Worm (Caenorhabditis elegans): ENCODE results near the gene F47E1.20.

The F47E1.20 gene

ce11 chrX:9069070-9069469, 20.3 kb downstream of the F47E1.20 start:
- TF ChIP-seq unc-62 (GFP tag; optimal IDR thresholded peaks at IDR 0.05): peak; percentile 17
- TF ChIP-seq elt-1 (tag; optimal IDR thresholded peaks at IDR 0.05; ENCODE audit: borderline replicate concordance, insufficient read depth): no peak
- peak; percentile 83 for TF ChIP-seq hlh-1 (tag; optimal IDR thresholded peaks at IDR 0.05)

ce11 chrX:9074497-9074896, 25.7 kb downstream of the F47E1.20 start:
- TF ChIP-seq drap-1 (GFP tag; optimal IDR thresholded peaks at IDR 0.05): no peak
- no peak for TF ChIP-seq M03D4.4 (tag; optimal IDR thresholded peaks at IDR 0.05)
- no peak for TF ChIP-seq ztf-11 (tag; optimal IDR thresholded peaks at IDR 0.05)
- no peak for TF ChIP-seq elt-3 (tag; optimal IDR thresholded peaks at IDR 0.05)
- TF ChIP-seq ham-2 (GFP tag; optimal IDR thresholded peaks at IDR 0.05): no peak
- no peak for TF ChIP-seq lin-32 (GFP tag; optimal IDR thresholded peaks at IDR 0.05)
- TF ChIP-seq unc-120 (tag; optimal IDR thresholded peaks at IDR 0.05; ENCODE audit: poor library complexity, severe bottlenecking): no peak
- no peak for TF ChIP-seq sem-2 (GFP tag; optimal IDR thresholded peaks at IDR 0.05)
- TF ChIP-seq nhr-12 (tag; optimal IDR thresholded peaks at IDR 0.05): no peak
- TF ChIP-seq blmp-1 (tag; optimal IDR thresholded peaks at IDR 0.05): no peak
- TF ChIP-seq ces-1 (GFP tag; optimal IDR thresholded peaks at IDR 0.05): no peak
- no peak for TF ChIP-seq nhr-28 (tag; optimal IDR thresholded peaks at IDR 0.05)

DNA sequence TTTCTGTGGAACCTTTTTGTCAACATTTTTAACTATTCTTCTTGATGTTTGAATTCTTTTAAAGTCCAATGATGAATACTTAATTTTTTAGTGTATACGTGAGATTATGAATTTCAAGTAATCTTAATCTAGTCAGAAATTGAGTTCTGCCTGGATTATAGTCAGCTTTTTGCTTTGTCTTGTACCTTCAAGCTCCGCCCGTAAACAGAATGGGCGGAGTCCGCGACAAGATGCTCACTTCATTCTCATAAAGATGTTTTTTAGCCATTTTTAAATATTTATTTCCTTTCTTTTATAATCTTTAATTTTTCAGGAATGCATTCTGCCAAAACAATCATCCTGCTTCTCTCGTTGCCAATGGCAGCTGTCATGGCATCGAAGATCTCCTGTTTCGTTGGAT, 28.1 kb downstream of the F47E1.20 start, which contains the start of gene F47E1.1:
TSS of gene F47E1.1 (plus strand) at position 301 of the 400 bp plus-strand sequence.
- TF ChIP-seq sem-2 (GFP tag; optimal IDR thresholded peaks at IDR 0.05): no peak
- no peak for TF ChIP-seq nhr-28 (tag; optimal IDR thresholded peaks at IDR 0.05)
- TF ChIP-seq ham-2 (GFP tag; optimal IDR thresholded peaks at IDR 0.05): no peak
- TF ChIP-seq lin-32 (GFP tag; optimal IDR thresholded peaks at IDR 0.05): no peak
- no peak for TF ChIP-seq drap-1 (GFP tag; optimal IDR thresholded peaks at IDR 0.05)
- TF ChIP-seq zip-8 (tag; optimal IDR thresholded peaks at IDR 0.05): no peak
- TF ChIP-seq pha-4 (tag; optimal IDR thresholded peaks at IDR 0.05): no peak
- no peak for TF ChIP-seq bed-3 (GFP tag; optimal IDR thresholded peaks at IDR 0.05)
- no peak for TF ChIP-seq nhr-237 (tag; optimal IDR thresholded peaks at IDR 0.05)
- TF ChIP-seq snpc-4 (tag; optimal IDR thresholded peaks at IDR 0.05): no peak
- no peak for TF ChIP-seq nhr-12 (tag; optimal IDR thresholded peaks at IDR 0.05)
- TF ChIP-seq elt-3 (tag; optimal IDR thresholded peaks at IDR 0.05): no peak
- no peak for TF ChIP-seq unc-62 (GFP tag; optimal IDR thresholded peaks at IDR 0.05)
- no peak for TF ChIP-seq ceh-83 (GFP tag; optimal IDR thresholded peaks at IDR 0.05)
- no peak for TF ChIP-seq unc-39 (tag; optimal IDR thresholded peaks at IDR 0.05)
- no peak for TF ChIP-seq sptf-1 (tag; optimal IDR thresholded peaks at IDR 0.05)
- TF ChIP-seq ztf-11 (tag; optimal IDR thresholded peaks at IDR 0.05): no peak
- no peak for TF ChIP-seq blmp-1 (tag; optimal IDR thresholded peaks at IDR 0.05)
- TF ChIP-seq lin-13 (tag; optimal IDR thresholded peaks at IDR 0.05): no peak

ce11 chrX:9078149-9078548, 29.4 kb downstream of the F47E1.20 start:
- TF ChIP-seq drap-1 (GFP tag; optimal IDR thresholded peaks at IDR 0.05) (peak; percentile 70), sem-2 (GFP tag; optimal IDR thresholded peaks at IDR 0.05) (peak; percentile 43), flh-1 (GFP tag; optimal IDR thresholded peaks at IDR 0.05) (no peak), ceh-39 (tag; optimal IDR thresholded peaks at IDR 0.05) (no peak), nhr-237 (tag; optimal IDR thresholded peaks at IDR 0.05) (no peak), cnd-1 (tag; optimal IDR thresholded peaks at IDR 0.05) (peak; percentile 74), ces-1 (GFP tag; optimal IDR thresholded peaks at IDR 0.05) (no peak), blmp-1 (tag; optimal IDR thresholded peaks at IDR 0.05) (no peak), lsy-2 (tag; optimal IDR thresholded peaks at IDR 0.05) (no peak), nhr-12 (tag; optimal IDR thresholded peaks at IDR 0.05) (no peak), nhr-76 (tag; optimal IDR thresholded peaks at IDR 0.05) (no peak), bed-3 (GFP tag; optimal IDR thresholded peaks at IDR 0.05) (peak; percentile 13), zip-8 (tag; optimal IDR thresholded peaks at IDR 0.05) (no peak), pha-4 (tag; optimal IDR thresholded peaks at IDR 0.05) (no peak), unc-39 (tag; optimal IDR thresholded peaks at IDR 0.05) (no peak), tbx-8 (GFP tag; optimal IDR thresholded peaks at IDR 0.05) (no peak), mls-2 (tag; optimal IDR thresholded peaks at IDR 0.05) (no peak), M03D4.4 (tag; optimal IDR thresholded peaks at IDR 0.05) (peak; percentile 67), ceh-43 (GFP tag; optimal IDR thresholded peaks at IDR 0.05) (peak; percentile 7), lin-32 (GFP tag; optimal IDR thresholded peaks at IDR 0.05) (peak; percentile 72), elt-3 (tag; optimal IDR thresholded peaks at IDR 0.05) (no peak), hlh-1 (tag; optimal IDR thresholded peaks at IDR 0.05) (no peak), ceh-83 (GFP tag; optimal IDR thresholded peaks at IDR 0.05) (peak; percentile 81), ztf-11 (tag; optimal IDR thresholded peaks at IDR 0.05) (no peak), unc-62 (GFP tag; optimal IDR thresholded peaks at IDR 0.05) (no peak), ham-2 (GFP tag; optimal IDR thresholded peaks at IDR 0.05) (peak; percentile 27), snpc-4 (tag; optimal IDR thresholded peaks at IDR 0.05) (no peak), sptf-1 (tag; optimal IDR thresholded peaks at IDR 0.05) (peak; percentile 67), nhr-28 (tag; optimal IDR thresholded peaks at IDR 0.05) (no peak), lin-13 (tag; optimal IDR thresholded peaks at IDR 0.05) (peak; percentile 22), mep-1 (tag; optimal IDR thresholded peaks at IDR 0.05) (no peak), unc-120 (tag; optimal IDR thresholded peaks at IDR 0.05; ENCODE audit: poor library complexity, severe bottlenecking) (peak; percentile 20), elt-1 (tag; optimal IDR thresholded peaks at IDR 0.05; ENCODE audit: borderline replicate concordance, insufficient read depth) (no peak), nhr-2 (tag; optimal IDR thresholded peaks at IDR 0.05) (no peak), mab-5 (tag; optimal IDR thresholded peaks at IDR 0.05) (no peak)
